Fruit fly (Drosophila melanogaster) whole organism, embryonic: ENCODE results near the gene CG43163.
A peak's percentile ranks its signal among the peaks of the same experiment; 100 is the strongest.

Experiments used
- BEAF-32 ChIP-seq: fragments of 200-800 bp; sonication (Bioruptor generic); optimal IDR thresholded peaks from 3 replicates; lab custom pipeline; 2017; ENCODE audit warnings: missing biosample characterization, missing genetic modification characterization, mild to moderate bottlenecking, moderate library complexity, missing genetic modification reagents
- Bgb ChIP-seq: fragments of 200-800 bp; sonication (Bioruptor generic); IDR thresholded peaks from 2 replicates; pipeline ENCODE4 v1.3.6; 2022; ENCODE audit warnings: missing biosample characterization, missing genetic modification characterization; ENCODE audit not compliant: partially characterized antibody
- CG10274 ChIP-seq: fragments of 200-800 bp; sonication (Bioruptor generic); optimal IDR thresholded peaks from 3 replicates; lab custom pipeline; 2017; ENCODE audit warnings: missing biosample characterization, mild to moderate bottlenecking, missing genetic modification characterization
- CG12299 ChIP-seq: fragments of 200-800 bp; sonication (Bioruptor generic); optimal IDR thresholded peaks from 2 replicates; lab custom pipeline; 2018; ENCODE audit warnings: missing biosample characterization, mild to moderate bottlenecking, missing genetic modification characterization
- CG12769 ChIP-seq: fragments of 200-800 bp; sonication (Bioruptor generic); optimal IDR thresholded peaks from 2 replicates; lab custom pipeline; 2019; ENCODE audit warnings: missing biosample characterization, mild to moderate bottlenecking, missing genetic modification characterization, moderate library complexity
- CG13424 ChIP-seq: fragments of 200-800 bp; sonication (Bioruptor generic); optimal IDR thresholded peaks from 2 replicates; lab custom pipeline; 2019; ENCODE audit warnings: missing biosample characterization, mild to moderate bottlenecking, missing genetic modification characterization, moderate library complexity
- CG13775 ChIP-seq: fragments of 200-800 bp; sonication (Bioruptor generic); optimal IDR thresholded peaks from 3 replicates; lab custom pipeline; 2017; ENCODE audit warnings: missing biosample characterization, mild to moderate bottlenecking, missing genetic modification characterization
- CG15479 ChIP-seq: fragments of 200-800 bp; sonication (Bioruptor generic); optimal IDR thresholded peaks from 3 replicates; lab custom pipeline; 2019; ENCODE audit warnings: missing biosample characterization, mild to moderate bottlenecking, missing genetic modification characterization, moderate library complexity
- CG15514 ChIP-seq: fragments of 200-800 bp; sonication (Bioruptor generic); optimal IDR thresholded peaks from 3 replicates; lab custom pipeline; 2017; ENCODE audit warnings: missing biosample characterization, missing genetic modification characterization, mild to moderate bottlenecking, moderate library complexity, missing genetic modification reagents
- CG1832 ChIP-seq: fragments of 200-800 bp; sonication (Bioruptor generic); optimal IDR thresholded peaks from 2 replicates; lab custom pipeline; 2017; ENCODE audit warnings: missing biosample characterization, mild to moderate bottlenecking, missing genetic modification characterization, inconsistent platforms
- CG2889 ChIP-seq: fragments of 200-800 bp; sonication (Bioruptor generic); IDR thresholded peaks from 3 replicates; pipeline ENCODE4 v1.3.6; 2022; ENCODE audit warnings: missing biosample characterization, missing genetic modification characterization
- CG6254 ChIP-seq: fragments of 200-800 bp; sonication (Bioruptor generic); optimal IDR thresholded peaks from 3 replicates; lab custom pipeline; 2017; ENCODE audit warnings: mild to moderate bottlenecking, missing biosample characterization, missing genetic modification reagents, missing genetic modification characterization
- CG7357 ChIP-seq: fragments of 200-800 bp; sonication (Bioruptor generic); IDR thresholded peaks from 3 replicates; pipeline ENCODE4 v1.3.6; 2022; ENCODE audit warnings: missing biosample characterization, missing genetic modification characterization
- CG7745 ChIP-seq: fragments of 200-800 bp; sonication (Bioruptor generic); optimal IDR thresholded peaks from 2 replicates; lab custom pipeline; 2018; ENCODE audit warnings: missing biosample characterization, mild to moderate bottlenecking, missing genetic modification characterization, moderate library complexity
- CG9437 ChIP-seq: fragments of 200-800 bp; sonication (Bioruptor generic); optimal IDR thresholded peaks from 2 replicates; lab custom pipeline; 2018; ENCODE audit warnings: missing biosample characterization, mild to moderate bottlenecking, missing genetic modification characterization
- CoRest ChIP-seq: fragments of 200-800 bp; sonication (Bioruptor generic); optimal IDR thresholded peaks from 3 replicates; lab custom pipeline; 2018; ENCODE audit warnings: missing biosample characterization, mild to moderate bottlenecking, missing genetic modification characterization, moderate library complexity
- E2f1 ChIP-seq: fragments of 200-800 bp; sonication (Bioruptor generic); IDR thresholded peaks from 2 replicates; pipeline ENCODE4 v1.3.6; 2022; ENCODE audit warnings: missing biosample characterization, missing genetic modification characterization
- ERR ChIP-seq: fragments of 200-800 bp; sonication (Bioruptor generic); optimal IDR thresholded peaks from 2 replicates; lab custom pipeline; 2016; ENCODE audit warnings: missing biosample characterization, missing genetic modification characterization
- GATAe ChIP-seq: fragments of 200-800 bp; sonication (Bioruptor generic); conservative IDR thresholded peaks from 2 replicates; pipeline ENCODE4 v1.3.6; 2022; ENCODE audit warnings: missing biosample characterization, missing genetic modification characterization
- HmgD ChIP-seq: fragments of 200-800 bp; sonication (Bioruptor generic); optimal IDR thresholded peaks from 3 replicates; lab custom pipeline; 2016; ENCODE audit warnings: missing biosample characterization, missing genetic modification characterization
- HmgZ ChIP-seq: fragments of 200-800 bp; sonication (Bioruptor generic); optimal IDR thresholded peaks from 2 replicates; lab custom pipeline; 2018; ENCODE audit warnings: missing biosample characterization, mild to moderate bottlenecking, missing genetic modification characterization
- Jarid2 ChIP-seq: fragments of 200-800 bp; sonication (Bioruptor generic); optimal IDR thresholded peaks from 3 replicates; lab custom pipeline; 2017; ENCODE audit warnings: mild to moderate bottlenecking, missing biosample characterization, missing genetic modification reagents, missing genetic modification characterization
- Lpt ChIP-seq: fragments of >200 bp; optimal IDR thresholded peaks from 2 replicates; lab custom pipeline; 2018; ENCODE audit warnings: missing biosample characterization, missing genetic modification characterization
- Rx ChIP-seq: fragments of 200-800 bp; sonication (Bioruptor generic); IDR thresholded peaks from 2 replicates; pipeline ENCODE4 v1.3.6; 2022; ENCODE audit warnings: missing biosample characterization, missing genetic modification characterization
- abd-A ChIP-seq: fragments of 200-800 bp; sonication (Bioruptor generic); optimal IDR thresholded peaks from 3 replicates; lab custom pipeline; 2019; ENCODE audit warnings: missing biosample characterization, mild to moderate bottlenecking, missing genetic modification characterization, moderate library complexity
- ash1 ChIP-seq: fragments of 200-800 bp; sonication (Bioruptor generic); optimal IDR thresholded peaks from 2 replicates; lab custom pipeline; 2018; ENCODE audit warnings: missing biosample characterization, mild to moderate bottlenecking, missing genetic modification characterization
- chif ChIP-seq, 2 experiments: fragments of 200-800 bp; sonication (Bioruptor generic); optimal IDR thresholded peaks; 3 replicates each; lab custom pipeline; 2016; ENCODE audit warnings: missing biosample characterization in 2 of 2, missing genetic modification characterization in 2 of 2
- chinmo ChIP-seq: fragments of 200-800 bp; sonication (Bioruptor generic); IDR thresholded peaks from 4 replicates; pipeline ENCODE4 v1.3.6; 2022; ENCODE audit warnings: missing biosample characterization, missing genetic modification characterization; ENCODE audit not compliant: partially characterized antibody
- eve ChIP-seq, 2 experiments: fragments of >200 bp; optimal IDR thresholded peaks; 2 replicates each; lab custom pipeline; 2017; ENCODE audit warnings: missing biosample characterization in 2 of 2, missing genetic modification characterization in 2 of 2
- ewg ChIP-seq: fragments of 200-800 bp; sonication (Bioruptor generic); optimal IDR thresholded peaks from 3 replicates; lab custom pipeline; 2017; ENCODE audit warnings: mild to moderate bottlenecking, missing biosample characterization, missing genetic modification reagents, missing genetic modification characterization
- grau ChIP-seq: fragments of 200-800 bp; optimal IDR thresholded peaks from 3 replicates; lab custom pipeline; 2019; ENCODE audit warnings: missing biosample characterization, mild to moderate bottlenecking, missing genetic modification characterization, moderate library complexity
- gro ChIP-seq: fragments of 200-800 bp; sonication (Bioruptor generic); optimal IDR thresholded peaks from 2 replicates; lab custom pipeline; 2016; ENCODE audit warnings: missing biosample characterization, missing genetic modification characterization
- ham ChIP-seq: fragments of 200-800 bp; sonication (Bioruptor generic); IDR thresholded peaks from 2 replicates; pipeline ENCODE4 v1.3.6; 2022; ENCODE audit warnings: missing biosample characterization, missing genetic modification characterization
- inv ChIP-seq: fragments of 200-800 bp; sonication (Bioruptor generic); IDR thresholded peaks from 2 replicates; pipeline ENCODE4 v1.3.6; 2022; ENCODE audit warnings: missing biosample characterization, missing genetic modification characterization; ENCODE audit not compliant: partially characterized antibody
- lab ChIP-seq: fragments of 200-800 bp; sonication (Bioruptor generic); optimal IDR thresholded peaks from 3 replicates; lab custom pipeline; 2017; ENCODE audit warnings: missing biosample characterization, missing genetic modification characterization, mild to moderate bottlenecking, moderate library complexity, missing genetic modification reagents
- lola ChIP-seq, 3 experiments: fragments of >200 bp in 2 of 3; fragments of 200-800 bp in 1 of 3; sonication (Bioruptor generic) in 1 of 3; optimal IDR thresholded peaks; 2 replicates each; lab custom pipeline; 2017 to 2019; ENCODE audit warnings: missing biosample characterization in 3 of 3, missing genetic modification characterization in 3 of 3, mild to moderate bottlenecking in 1 of 3, moderate library complexity in 1 of 3
- mam ChIP-seq: fragments of 200-800 bp; sonication (Bioruptor generic); optimal IDR thresholded peaks from 3 replicates; lab custom pipeline; 2016; ENCODE audit warnings: missing biosample characterization, missing genetic modification characterization
- mirr ChIP-seq: fragments of 200-800 bp; sonication (Bioruptor generic); optimal IDR thresholded peaks from 3 replicates; lab custom pipeline; 2018; ENCODE audit warnings: missing biosample characterization, mild to moderate bottlenecking, missing genetic modification characterization
- nerfin-1 ChIP-seq: fragments of 200-800 bp; sonication (Bioruptor generic); optimal IDR thresholded peaks from 3 replicates; lab custom pipeline; 2019; ENCODE audit warnings: missing biosample characterization, mild to moderate bottlenecking, missing genetic modification characterization, moderate library complexity
- nmo ChIP-seq: fragments of 200-800 bp; sonication (Bioruptor generic); optimal IDR thresholded peaks from 2 replicates; lab custom pipeline; 2018; ENCODE audit warnings: missing biosample characterization, mild to moderate bottlenecking, missing genetic modification characterization, moderate library complexity
- p53 ChIP-seq: fragments of 200-800 bp; sonication (Bioruptor generic); optimal IDR thresholded peaks from 2 replicates; lab custom pipeline; 2016; ENCODE audit warnings: missing biosample characterization, missing genetic modification characterization
- peb ChIP-seq: fragments of 200-800 bp; sonication (Bioruptor generic); IDR thresholded peaks from 2 replicates; pipeline ENCODE4 v1.3.6; 2022; ENCODE audit warnings: missing biosample characterization, missing genetic modification characterization
- pnt ChIP-seq: fragments of 200-800 bp; sonication (Bioruptor generic); optimal IDR thresholded peaks from 3 replicates; lab custom pipeline; 2016; ENCODE audit warnings: missing biosample characterization, missing genetic modification characterization
- salm ChIP-seq: fragments of 200-800 bp; sonication (Bioruptor generic); optimal IDR thresholded peaks from 2 replicates; lab custom pipeline; 2018; ENCODE audit warnings: missing biosample characterization, mild to moderate bottlenecking, missing genetic modification characterization
- tap ChIP-seq: fragments of 200-800 bp; optimal IDR thresholded peaks from 3 replicates; lab custom pipeline; 2019; ENCODE audit warnings: missing biosample characterization, mild to moderate bottlenecking, missing genetic modification characterization, moderate library complexity
- tin ChIP-seq: fragments of 200-800 bp; sonication (Bioruptor generic); optimal IDR thresholded peaks from 3 replicates; lab custom pipeline; 2016; ENCODE audit warnings: missing biosample characterization, missing genetic modification characterization
- tx ChIP-seq: fragments of 200-800 bp; sonication (Bioruptor generic); optimal IDR thresholded peaks from 2 replicates; lab custom pipeline; 2016; ENCODE audit warnings: missing biosample characterization, missing genetic modification characterization
- wek ChIP-seq: fragments of 200-800 bp; sonication (Bioruptor generic); optimal IDR thresholded peaks from 3 replicates; lab custom pipeline; 2018; ENCODE audit warnings: missing biosample characterization, mild to moderate bottlenecking, missing genetic modification characterization, moderate library complexity

Gene CG43163

dm6 chr3L:8453443-8454360 is 53.2 kb downstream of the CG43163 start (continued):
- peak; percentile 48 for TF ChIP-seq BEAF-32 (GFP tag; lab: Kevin White, UChicago)
- no peak for TF ChIP-seq CG10274 (GFP tag; lab: Kevin White, UChicago)
- TF ChIP-seq CG13424 (tag; lab: Kevin White, UChicago) = no peak
- TF ChIP-seq gro (GFP tag; lab: Kevin White, UChicago) = peak; percentile 51
- TF ChIP-seq nerfin-1 (tag; lab: Kevin White, UChicago) = no peak
- no peak for TF ChIP-seq CG6254 (GFP tag; lab: Kevin White, UChicago)
- TF ChIP-seq CG1832 = no peak
- no peak for TF ChIP-seq mam (GFP tag; lab: Kevin White, UChicago)
- peak; percentile 22 for TF ChIP-seq grau (tag; lab: Kevin White, UChicago)
- no peak for TF ChIP-seq CG9437 (GFP tag; lab: Kevin White, UChicago)
- no peak for TF ChIP-seq tin
- no peak for TF ChIP-seq p53
- TF ChIP-seq tx (GFP tag; lab: Kevin White, UChicago) = no peak
- no peak for TF ChIP-seq CG15514 (GFP tag; lab: Kevin White, UChicago)
- TF ChIP-seq mirr (GFP tag; lab: Kevin White, UChicago) = peak; percentile 71
- TF ChIP-seq CG7357 (GFP tag; lab: Robert Waterston, UW) = 0 out of 3 replicates have a peak, but pooled peaks have one; percentile 13
- TF ChIP-seq CoRest (tag; lab: Kevin White, UChicago) = no peak
- TF ChIP-seq CG13775 = no peak
- no peak for TF ChIP-seq CG12299
- no peak for TF ChIP-seq Lpt (GFP tag; lab: Kevin White, UChicago)
- TF ChIP-seq nmo = no peak
- TF ChIP-seq abd-A (tag; lab: Kevin White, UChicago) = no peak
- no peak for TF ChIP-seq HmgD (GFP tag; lab: Kevin White, UChicago)
- no peak for TF ChIP-seq CG7745 (tag; lab: Kevin White, UChicago)
- no peak for TF ChIP-seq peb (GFP tag; lab: Robert Waterston, UW)

dm6 chr3L:8452986-8453385 is 54.0 kb downstream of the CG43163 start:
- no peak for TF ChIP-seq lola (GFP tag; optimal IDR thresholded peaks at IDR 0.05; lab: Kevin White, UChicago)
- no peak for TF ChIP-seq ash1 (GFP tag; lab: Kevin White, UChicago)
- peak; percentile 65; the same call in 2 of the 4 replicates for TF ChIP-seq chinmo (GFP tag; lab: Robert Waterston, UW)
- TF ChIP-seq tin = no peak
- no peak for TF ChIP-seq tap (tag; lab: Kevin White, UChicago)
- TF ChIP-seq eve (GFP tag; optimal IDR thresholded peaks at IDR 0.05; lab: Kevin White, UChicago) = no peak
- TF ChIP-seq ewg (GFP tag; lab: Kevin White, UChicago) = no peak
- TF ChIP-seq GATAe (GFP tag; lab: Robert Waterston, UW) = 0 out of 2 replicates have a peak, but pooled peaks have one; percentile 18
- no peak for TF ChIP-seq CG12769 (tag; lab: Kevin White, UChicago)
- TF ChIP-seq wek (GFP tag; lab: Kevin White, UChicago) = no peak
- TF ChIP-seq CG2889 (GFP tag; lab: Robert Waterston, UW) = no peak
- no peak for TF ChIP-seq chif (GFP tag; optimal IDR thresholded peaks at IDR 0.05; lab: Kevin White, UChicago)
- TF ChIP-seq salm = no peak
- no peak for TF ChIP-seq inv
- TF ChIP-seq Bgb (GFP tag; lab: Robert Waterston, UW) = no peak
- no peak for TF ChIP-seq lab
- no peak for TF ChIP-seq ham
- no peak for TF ChIP-seq Rx
- no peak for TF ChIP-seq pnt (GFP tag; lab: Kevin White, UChicago)
- TF ChIP-seq HmgZ = no peak
- no peak for TF ChIP-seq Jarid2
- no peak for TF ChIP-seq E2f1
- no peak for TF ChIP-seq ERR (GFP tag; lab: Kevin White, UChicago)
- TF ChIP-seq CG15479 (GFP tag; lab: Kevin White, UChicago) = peak; percentile 45
